Fruit fly (Drosophila melanogaster): ENCODE data around the gene Tm2.

The Tm2 gene

DNA sequence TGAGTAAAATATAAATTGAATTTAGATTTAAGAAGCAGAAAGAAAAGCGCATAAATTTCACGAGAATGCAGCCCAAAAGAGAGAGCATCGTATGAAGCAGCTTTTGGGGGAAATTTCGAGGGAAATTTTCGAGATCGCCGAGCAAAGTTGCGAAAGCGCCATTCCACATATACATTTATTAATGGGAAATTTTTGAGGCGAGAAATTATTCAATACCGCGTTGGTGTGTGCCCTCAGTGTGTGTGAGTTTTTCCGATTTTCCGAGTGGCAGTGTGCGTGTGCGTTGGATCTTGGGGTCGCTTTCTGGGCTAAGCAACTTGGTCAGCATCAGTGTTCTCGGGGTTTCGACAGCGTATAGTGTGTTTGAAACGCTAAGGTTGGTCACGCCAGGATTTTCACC lies at the start of gene Tm2:
Tm2 (plus strand) TSS at position 270 of the 400 bp plus-strand sequence.
- no peak for TF ChIP-seq CG10348 (GFP tag; IDR thresholded peaks at IDR 0.05)
- no peak for TF ChIP-seq CG15710 (tag; optimal IDR thresholded peaks at IDR 0.05)
- TF ChIP-seq CG13204 (GFP tag; optimal IDR thresholded peaks at IDR 0.05): no peak
- TF ChIP-seq fd96Ca (GFP tag; IDR thresholded peaks at IDR 0.05): no peak
- TF ChIP-seq CG8159 (tag; optimal IDR thresholded peaks at IDR 0.05): no peak
- no peak for TF ChIP-seq CG32121 (GFP tag; IDR thresholded peaks at IDR 0.05)
- no peak for TF ChIP-seq gl (tag; optimal IDR thresholded peaks at IDR 0.05)
- no peak for TF ChIP-seq CG4496 (GFP tag; IDR thresholded peaks at IDR 0.05)
- TF ChIP-seq CG17806 (tag; optimal IDR thresholded peaks at IDR 0.05): no peak
- no peak for TF ChIP-seq D1 (tag; optimal IDR thresholded peaks at IDR 0.05)
- no peak for TF ChIP-seq CG9948 (tag; optimal IDR thresholded peaks at IDR 0.05)
- TF ChIP-seq CG14655 (GFP tag; optimal IDR thresholded peaks at IDR 0.05): no peak
- no peak for TF ChIP-seq Pif1B (GFP tag; optimal IDR thresholded peaks at IDR 0.05)
- TF ChIP-seq CG8301 (tag; optimal IDR thresholded peaks at IDR 0.05): no peak
- TF ChIP-seq rn (GFP tag; IDR thresholded peaks at IDR 0.05): no peak
- TF ChIP-seq Ets98B (GFP tag; IDR thresholded peaks at IDR 0.05): no peak
- no peak for TF ChIP-seq Snoo (tag; optimal IDR thresholded peaks at IDR 0.05)
- no peak for TF ChIP-seq CG12605 (GFP tag; IDR thresholded peaks at IDR 0.05)
- TF ChIP-seq Pif1A (GFP tag; optimal IDR thresholded peaks at IDR 0.05): no peak

DNA sequence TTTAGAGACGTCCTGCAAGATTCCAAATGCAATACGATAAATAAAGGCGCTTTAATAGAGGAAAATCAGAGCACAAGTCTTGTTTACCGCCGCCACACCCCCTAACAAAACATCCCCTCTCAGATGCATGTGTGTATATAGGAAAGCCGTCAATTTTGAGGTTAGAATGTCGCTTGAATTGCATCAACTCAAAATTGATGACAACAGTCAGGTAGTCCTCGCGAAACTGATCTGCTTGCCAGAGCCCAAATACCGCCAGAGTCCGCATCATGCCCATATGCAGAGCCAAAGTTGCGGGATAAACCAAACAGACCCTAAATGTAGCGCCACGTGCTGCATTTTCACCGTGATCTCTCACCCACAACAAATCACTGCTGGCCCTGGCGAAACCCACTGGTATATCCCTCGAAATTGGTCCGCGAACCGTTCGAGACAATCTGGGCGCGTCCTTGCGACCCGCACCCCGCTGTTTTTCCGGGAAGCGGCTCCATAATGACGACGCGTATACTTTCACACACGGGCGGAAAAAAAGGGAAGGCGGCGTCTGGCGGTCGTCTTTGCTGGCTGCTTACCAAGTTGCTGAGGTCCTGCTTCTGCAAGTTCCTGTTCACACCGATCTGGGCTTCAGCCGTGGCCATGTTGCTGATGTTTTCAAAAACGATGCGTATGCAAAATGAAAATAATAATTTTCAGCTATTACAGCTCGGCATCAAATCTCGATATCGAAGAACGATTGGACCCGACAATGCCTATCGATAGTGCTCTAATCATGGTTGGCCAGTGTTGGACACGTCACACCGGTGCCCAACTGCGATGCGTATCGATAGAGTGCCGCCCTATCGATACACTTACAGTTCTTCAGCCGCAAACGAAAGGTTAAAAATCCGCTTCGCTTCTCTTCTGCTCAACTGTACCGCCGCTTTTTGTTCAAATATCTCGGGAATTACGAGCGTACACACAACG lies 47.0 kb upstream of the Tm2 start, which contains the start of the genes eIF2gamma and Set:
eIF2gamma (minus strand) TSS at position 749 of the 963 bp plus-strand sequence.
Set (plus strand) TSS at position 843 of the 963 bp plus-strand sequence.
- TF ChIP-seq Pif1B (GFP tag; optimal IDR thresholded peaks at IDR 0.05) (no peak), Ets98B (GFP tag; IDR thresholded peaks at IDR 0.05) (no peak), CG9948 (tag; optimal IDR thresholded peaks at IDR 0.05) (no peak), CG10348 (GFP tag; IDR thresholded peaks at IDR 0.05) (no peak), CG4496 (GFP tag; IDR thresholded peaks at IDR 0.05) (no peak), CG12605 (GFP tag; IDR thresholded peaks at IDR 0.05) (no peak), CG14655 (GFP tag; optimal IDR thresholded peaks at IDR 0.05) (no peak), CG32121 (GFP tag; IDR thresholded peaks at IDR 0.05) (no peak), CG8301 (tag; optimal IDR thresholded peaks at IDR 0.05) (no peak), EcR (GFP tag; optimal IDR thresholded peaks at IDR 0.05) (no peak), CG17806 (tag; optimal IDR thresholded peaks at IDR 0.05) (no peak), fd96Ca (GFP tag; IDR thresholded peaks at IDR 0.05) (no peak), Snoo (tag; optimal IDR thresholded peaks at IDR 0.05) (no peak), Pif1A (GFP tag; optimal IDR thresholded peaks at IDR 0.05) (no peak), CG8159 (tag; optimal IDR thresholded peaks at IDR 0.05) (no peak), gl (tag; optimal IDR thresholded peaks at IDR 0.05) (no peak), CG34367 (tag; optimal IDR thresholded peaks at IDR 0.05) (no peak)

DNA sequence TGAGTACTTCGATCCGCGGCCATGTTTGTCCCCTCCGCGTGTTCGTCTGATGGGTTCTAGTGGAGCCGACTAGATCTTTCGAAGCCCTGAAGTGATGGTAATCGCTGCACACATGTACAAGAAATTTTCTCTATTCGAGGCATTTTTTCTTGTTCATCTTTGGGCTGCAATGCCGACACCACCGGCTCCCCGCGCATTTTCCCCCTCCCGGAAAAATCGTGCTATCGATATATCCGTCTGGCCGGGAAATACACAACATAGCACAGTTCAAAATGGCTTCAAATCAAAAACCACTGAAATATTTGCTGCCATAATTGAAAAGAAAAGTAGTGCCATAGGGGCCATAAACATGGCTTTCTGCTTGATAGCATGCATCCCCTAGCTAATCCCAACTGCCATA lies 46.0 kb upstream of the Tm2 start:
- TF ChIP-seq CG14655 (GFP tag; optimal IDR thresholded peaks at IDR 0.05) (no peak), gl (tag; optimal IDR thresholded peaks at IDR 0.05) (no peak), CG10348 (GFP tag; IDR thresholded peaks at IDR 0.05) (no peak), Ets98B (GFP tag; IDR thresholded peaks at IDR 0.05) (no peak), CG32121 (GFP tag; IDR thresholded peaks at IDR 0.05) (no peak), CG17806 (tag; optimal IDR thresholded peaks at IDR 0.05) (no peak), CG8301 (tag; optimal IDR thresholded peaks at IDR 0.05) (no peak), CG8159 (tag; optimal IDR thresholded peaks at IDR 0.05) (no peak), CG9948 (tag; optimal IDR thresholded peaks at IDR 0.05) (no peak), Snoo (tag; optimal IDR thresholded peaks at IDR 0.05) (no peak), D1 (tag; optimal IDR thresholded peaks at IDR 0.05) (no peak)

DNA sequence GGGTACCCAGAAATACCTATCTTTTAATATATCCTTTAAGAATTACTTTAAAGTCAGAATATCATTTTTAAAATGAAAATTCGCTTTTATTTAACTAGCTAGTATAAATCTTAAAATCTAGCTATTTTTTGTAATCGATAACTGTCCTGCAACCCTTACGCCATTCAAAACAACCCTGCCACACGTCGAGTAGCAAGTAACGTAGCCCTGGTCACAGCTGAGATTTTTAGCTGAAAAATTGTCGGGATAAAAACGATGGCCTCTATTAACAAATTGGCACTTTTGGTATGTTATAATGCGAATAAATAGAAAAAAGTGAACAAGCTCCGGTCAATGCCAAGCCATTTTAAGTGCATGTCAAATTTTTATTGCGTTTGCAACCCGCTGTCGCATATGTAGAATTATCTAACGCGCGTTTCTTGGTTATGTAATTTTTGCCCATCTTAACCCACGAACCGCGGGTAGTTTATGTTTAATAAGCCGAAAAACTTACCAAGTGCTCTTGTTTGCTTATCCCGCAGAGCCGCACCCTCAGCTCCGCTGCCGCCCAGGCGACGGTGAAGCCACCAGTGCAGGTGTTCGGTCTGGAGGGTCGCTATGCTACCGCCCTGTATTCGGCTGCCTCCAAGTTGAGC lies 44.5 kb upstream of the Tm2 start, which contains the start of gene ATPsynO:
ATPsynO (plus strand) TSS at position 186 of the 635 bp plus-strand sequence.
- TF ChIP-seq CG15710 (tag; optimal IDR thresholded peaks at IDR 0.05): no peak
- no peak for TF ChIP-seq CG34367 (tag; optimal IDR thresholded peaks at IDR 0.05)
- TF ChIP-seq CG9948 (tag; optimal IDR thresholded peaks at IDR 0.05): no peak
- no peak for TF ChIP-seq Ets98B (GFP tag; IDR thresholded peaks at IDR 0.05)
- no peak for TF ChIP-seq CG4496 (GFP tag; IDR thresholded peaks at IDR 0.05)
- no peak for TF ChIP-seq D1 (tag; optimal IDR thresholded peaks at IDR 0.05)
- no peak for TF ChIP-seq CG8159 (tag; optimal IDR thresholded peaks at IDR 0.05)
- no peak for TF ChIP-seq EcR (GFP tag; optimal IDR thresholded peaks at IDR 0.05)
- TF ChIP-seq fd96Ca (GFP tag; IDR thresholded peaks at IDR 0.05): no peak
- TF ChIP-seq Pif1A (GFP tag; optimal IDR thresholded peaks at IDR 0.05): no peak
- TF ChIP-seq CG14655 (GFP tag; optimal IDR thresholded peaks at IDR 0.05): no peak
- no peak for TF ChIP-seq CG17806 (tag; optimal IDR thresholded peaks at IDR 0.05)
- TF ChIP-seq Snoo (tag; optimal IDR thresholded peaks at IDR 0.05): no peak
- no peak for TF ChIP-seq CG32121 (GFP tag; IDR thresholded peaks at IDR 0.05)
- TF ChIP-seq CG10348 (GFP tag; IDR thresholded peaks at IDR 0.05): no peak
- no peak for TF ChIP-seq Pif1B (GFP tag; optimal IDR thresholded peaks at IDR 0.05)
- TF ChIP-seq CG8301 (tag; optimal IDR thresholded peaks at IDR 0.05): no peak
- TF ChIP-seq CG12605 (GFP tag; IDR thresholded peaks at IDR 0.05): no peak

DNA sequence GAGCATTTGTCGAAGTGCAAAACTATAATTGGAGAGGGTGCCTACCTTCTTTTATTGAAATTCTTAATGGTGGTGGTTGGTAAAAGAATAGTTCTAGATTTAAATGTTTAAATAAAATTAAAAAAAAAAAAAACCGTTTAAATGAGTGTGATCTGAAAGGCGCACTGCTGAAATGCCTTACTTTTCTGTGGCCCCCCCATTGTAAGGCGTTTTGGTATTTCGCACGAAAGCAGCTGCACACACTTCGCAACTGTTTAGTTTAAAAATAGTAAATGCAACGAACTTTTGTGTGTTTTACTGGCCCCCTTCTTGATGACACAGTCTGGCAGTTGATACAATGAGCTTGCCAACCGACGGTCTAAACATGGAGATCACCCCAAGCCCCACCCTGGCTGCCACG lies 41.6 kb upstream of the Tm2 start, which contains the start of the genes CG14864 and Zip88E:
CG14864 (minus strand) TSS at position 113 of the 400 bp plus-strand sequence.
Zip88E (plus strand) TSS at position 237 of the 400 bp plus-strand sequence.
- TF ChIP-seq CG8159 (tag; optimal IDR thresholded peaks at IDR 0.05): no peak
- TF ChIP-seq CG9948 (tag; optimal IDR thresholded peaks at IDR 0.05): no peak
- TF ChIP-seq CG13204 (GFP tag; optimal IDR thresholded peaks at IDR 0.05): no peak
- no peak for TF ChIP-seq CG12605 (GFP tag; IDR thresholded peaks at IDR 0.05)
- TF ChIP-seq EcR (GFP tag; optimal IDR thresholded peaks at IDR 0.05): no peak
- TF ChIP-seq Ets98B (GFP tag; IDR thresholded peaks at IDR 0.05): no peak
- no peak for TF ChIP-seq CG8301 (tag; optimal IDR thresholded peaks at IDR 0.05)
- TF ChIP-seq CG34367 (tag; optimal IDR thresholded peaks at IDR 0.05): no peak
- no peak for TF ChIP-seq CG4496 (GFP tag; IDR thresholded peaks at IDR 0.05)
- TF ChIP-seq CG17806 (tag; optimal IDR thresholded peaks at IDR 0.05): no peak
- TF ChIP-seq Pif1A (GFP tag; optimal IDR thresholded peaks at IDR 0.05): no peak
- no peak for TF ChIP-seq Snoo (tag; optimal IDR thresholded peaks at IDR 0.05)
- TF ChIP-seq rn (GFP tag; IDR thresholded peaks at IDR 0.05): no peak
- no peak for TF ChIP-seq fd96Ca (GFP tag; IDR thresholded peaks at IDR 0.05)
- TF ChIP-seq CG15710 (tag; optimal IDR thresholded peaks at IDR 0.05): no peak
- TF ChIP-seq CG14655 (GFP tag; optimal IDR thresholded peaks at IDR 0.05): no peak
- no peak for TF ChIP-seq CG10348 (GFP tag; IDR thresholded peaks at IDR 0.05)
- no peak for TF ChIP-seq D1 (tag; optimal IDR thresholded peaks at IDR 0.05)

All from whole organism, pupa.